Worm (Caenorhabditis elegans) whole organism, late embryonic: ENCODE measurements around the gene Y102A5C.2.

ENCODE experiments used
- C38D4.7 ChIP-seq: fragments of 200-800 bp; sonication (Bioruptor generic); optimal IDR thresholded peaks from 2 replicates; lab custom pipeline; 2018; ENCODE audit warnings: mild to moderate bottlenecking, missing genetic modification characterization, moderate library complexity, missing compliant biosample characterization
- K02D7.2 ChIP-seq: sonication (generic microtip); optimal IDR thresholded peaks from 2 replicates; lab custom pipeline; 2017; ENCODE audit warnings: mild to moderate bottlenecking, missing genetic modification characterization, missing compliant biosample characterization
- K09A11.1 ChIP-seq: sonication (generic microtip); optimal IDR thresholded peaks from 2 replicates; lab custom pipeline; 2017; ENCODE audit warnings: antibody characterized with exemption, mild to moderate bottlenecking, missing genetic modification characterization, missing compliant biosample characterization; ENCODE audit not compliant: insufficient read depth
- T23F11.4 ChIP-seq: fragments of 200-800 bp; sonication (Bioruptor generic); optimal IDR thresholded peaks from 2 replicates; lab custom pipeline; 2018; ENCODE audit warnings: mild to moderate bottlenecking, missing genetic modification characterization, missing compliant biosample characterization
- ama-1 ChIP-seq: fragments of 150-350 bp; optimal IDR thresholded peaks from 2 replicates; lab custom pipeline; 2014
- ceh-14 ChIP-seq: sonication (generic microtip); optimal IDR thresholded peaks from 2 replicates; lab custom pipeline; 2016; ENCODE audit warnings: missing genotype, missing genetic modification characterization, missing compliant biosample characterization
- ceh-19 ChIP-seq: fragments of 200-800 bp; sonication (Bioruptor generic); optimal IDR thresholded peaks from 2 replicates; lab custom pipeline; 2018; ENCODE audit warnings: mild to moderate bottlenecking, missing genetic modification characterization, missing compliant biosample characterization
- ceh-48 ChIP-seq: sonication (generic microtip); optimal IDR thresholded peaks from 2 replicates; lab custom pipeline; 2016; ENCODE audit warnings: missing genetic modification characterization, inconsistent platforms, missing compliant biosample characterization
- ceh-6 ChIP-seq: fragments of 200-800 bp; sonication (Bioruptor generic); optimal IDR thresholded peaks from 2 replicates; lab custom pipeline; 2018; ENCODE audit warnings: mild to moderate bottlenecking, missing genetic modification characterization, missing compliant biosample characterization
- che-1 ChIP-seq: sonication (generic microtip); optimal IDR thresholded peaks from 2 replicates; lab custom pipeline; 2016; ENCODE audit warnings: mild to moderate bottlenecking, missing genetic modification characterization, missing compliant biosample characterization
- dve-1 ChIP-seq: sonication (generic microtip); optimal IDR thresholded peaks from 2 replicates; lab custom pipeline; 2017; ENCODE audit warnings: antibody characterized with exemption, mild to moderate bottlenecking, missing genetic modification characterization, missing compliant biosample characterization
- elt-2 ChIP-seq: sonication (generic microtip); optimal IDR thresholded peaks from 2 replicates; lab custom pipeline; 2016; ENCODE audit warnings: missing genetic modification reagents, missing genetic modification characterization, missing compliant biosample characterization
- ets-4 ChIP-seq: sonication (generic microtip); optimal IDR thresholded peaks from 2 replicates; lab custom pipeline; 2016; ENCODE audit warnings: missing genetic modification characterization, missing compliant biosample characterization
- fkh-10 ChIP-seq: fragments of 150-350 bp; optimal IDR thresholded peaks from 2 replicates; lab custom pipeline; 2014; ENCODE audit warnings: missing biosample characterization, missing genetic modification reagents, missing genetic modification characterization
- hlh-30 ChIP-seq: sonication (generic microtip); optimal IDR thresholded peaks from 2 replicates; lab custom pipeline; 2017; ENCODE audit warnings: antibody characterized with exemption, missing genetic modification characterization, missing compliant biosample characterization; ENCODE audit not compliant: insufficient read depth
- hlh-8 ChIP-seq: sonication (generic microtip); optimal IDR thresholded peaks from 2 replicates; lab custom pipeline; 2016; ENCODE audit warnings: missing genotype, missing genetic modification characterization, missing compliant biosample characterization
- lim-6 ChIP-seq: sonication (generic microtip); optimal IDR thresholded peaks from 2 replicates; lab custom pipeline; 2016; ENCODE audit warnings: missing genetic modification characterization, missing compliant biosample characterization
- lin-11 ChIP-seq: fragments of 200-800 bp; sonication (Bioruptor generic); optimal IDR thresholded peaks from 2 replicates; lab custom pipeline; 2018; ENCODE audit warnings: mild to moderate bottlenecking, missing genetic modification characterization, missing compliant biosample characterization
- nhr-11 ChIP-seq: fragments of 150-350 bp; optimal IDR thresholded peaks from 2 replicates; lab custom pipeline; 2014; ENCODE audit warnings: missing biosample characterization, missing genetic modification characterization
- nhr-232 ChIP-seq: sonication (generic microtip); optimal IDR thresholded peaks from 2 replicates; lab custom pipeline; 2016; ENCODE audit warnings: missing genetic modification characterization, missing compliant biosample characterization
- odd-2 ChIP-seq: sonication (generic microtip); optimal IDR thresholded peaks from 2 replicates; lab custom pipeline; 2017; ENCODE audit warnings: antibody characterized with exemption, mild to moderate bottlenecking, missing genetic modification characterization, missing compliant biosample characterization
- pag-3 ChIP-seq: sonication (generic microtip); optimal IDR thresholded peaks from 2 replicates; lab custom pipeline; 2016; ENCODE audit warnings: missing compliant biosample characterization, missing genetic modification characterization, borderline replicate concordance
- pat-9 ChIP-seq: fragments of 200-800 bp; sonication (Bioruptor generic); optimal IDR thresholded peaks from 2 replicates; lab custom pipeline; 2018; ENCODE audit warnings: mild to moderate bottlenecking, missing genetic modification characterization, moderate library complexity, missing compliant biosample characterization
- pha-2 ChIP-seq: sonication (generic microtip); optimal IDR thresholded peaks from 2 replicates; lab custom pipeline; 2017; ENCODE audit warnings: mild to moderate bottlenecking, missing genetic modification characterization, missing compliant biosample characterization
- pros-1 ChIP-seq: fragments of 150-350 bp; optimal IDR thresholded peaks from 2 replicates; lab custom pipeline; 2014; ENCODE audit warnings: missing biosample characterization, missing genetic modification reagents, missing genetic modification characterization
- rnt-1 ChIP-seq: sonication (generic microtip); optimal IDR thresholded peaks from 2 replicates; lab custom pipeline; 2016; ENCODE audit warnings: missing genetic modification characterization, missing compliant biosample characterization
- sdc-2 ChIP-seq: sonication (generic microtip); optimal IDR thresholded peaks from 2 replicates; lab custom pipeline; 2016; ENCODE audit warnings: missing genotype, missing genetic modification characterization, missing compliant biosample characterization
- syd-9 ChIP-seq: sonication (generic microtip); optimal IDR thresholded peaks from 2 replicates; lab custom pipeline; 2016; ENCODE audit warnings: mild to moderate bottlenecking, missing genetic modification characterization, moderate library complexity, missing compliant biosample characterization
- tbx-2 ChIP-seq: sonication (generic microtip); optimal IDR thresholded peaks from 2 replicates; lab custom pipeline; 2016; ENCODE audit warnings: missing genetic modification characterization, missing compliant biosample characterization
- tbx-7 ChIP-seq: sonication (generic microtip); optimal IDR thresholded peaks from 2 replicates; lab custom pipeline; 2016; ENCODE audit warnings: missing genotype, missing genetic modification characterization, missing compliant biosample characterization
- ttx-3 ChIP-seq: sonication (generic microtip); optimal IDR thresholded peaks from 2 replicates; lab custom pipeline; 2016; ENCODE audit warnings: missing genetic modification reagents, missing genetic modification characterization, missing compliant biosample characterization
- unc-42 ChIP-seq: sonication (generic microtip); optimal IDR thresholded peaks from 2 replicates; lab custom pipeline; 2016; ENCODE audit warnings: missing genotype, missing genetic modification characterization, missing compliant biosample characterization
- unc-86 ChIP-seq: sonication (generic microtip); optimal IDR thresholded peaks from 2 replicates; lab custom pipeline; 2016; ENCODE audit warnings: missing genetic modification characterization, missing compliant biosample characterization
- zip-5 ChIP-seq: sonication (generic microtip); optimal IDR thresholded peaks from 2 replicates; lab custom pipeline; 2016; ENCODE audit warnings: missing genetic modification characterization, missing compliant biosample characterization
- ztf-16 ChIP-seq: sonication (generic microtip); optimal IDR thresholded peaks from 2 replicates; lab custom pipeline; 2017; ENCODE audit warnings: missing genetic modification characterization, missing compliant biosample characterization

Y102A5C.2 gene

DNA sequence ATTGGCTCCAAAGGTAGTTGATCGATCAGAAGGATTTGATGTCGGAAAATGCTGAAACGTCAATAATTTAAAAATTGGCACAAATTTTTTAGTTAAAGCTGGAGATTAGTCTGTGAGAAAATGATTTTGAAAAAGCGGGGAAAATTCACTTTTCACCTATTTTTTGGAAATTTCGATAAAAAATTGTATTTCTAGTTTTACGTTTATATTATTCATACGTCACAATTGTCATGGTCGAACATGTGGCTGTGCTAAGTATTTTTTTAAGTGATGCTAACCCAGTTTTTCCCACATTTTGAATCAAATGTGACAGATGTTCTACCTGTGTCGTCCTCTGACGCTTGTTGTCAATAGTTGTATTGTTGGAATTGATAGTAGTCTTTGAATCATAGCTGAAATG lies 39.0 kb upstream of the Y102A5C.2 start:
- TF ChIP-seq C38D4.7 (GFP tag; lab: Kevin White, UChicago) (no peak), ceh-14 (no peak), ceh-6 (GFP tag; lab: Kevin White, UChicago) (no peak), unc-86 (no peak), pag-3 (tag; lab: Kevin White, UChicago) (no peak), fkh-10 (no peak), pros-1 (tag; lab: Kevin White, UChicago) (no peak), pha-2 (no peak), zip-5 (tag; lab: Kevin White, UChicago) (no peak)

DNA sequence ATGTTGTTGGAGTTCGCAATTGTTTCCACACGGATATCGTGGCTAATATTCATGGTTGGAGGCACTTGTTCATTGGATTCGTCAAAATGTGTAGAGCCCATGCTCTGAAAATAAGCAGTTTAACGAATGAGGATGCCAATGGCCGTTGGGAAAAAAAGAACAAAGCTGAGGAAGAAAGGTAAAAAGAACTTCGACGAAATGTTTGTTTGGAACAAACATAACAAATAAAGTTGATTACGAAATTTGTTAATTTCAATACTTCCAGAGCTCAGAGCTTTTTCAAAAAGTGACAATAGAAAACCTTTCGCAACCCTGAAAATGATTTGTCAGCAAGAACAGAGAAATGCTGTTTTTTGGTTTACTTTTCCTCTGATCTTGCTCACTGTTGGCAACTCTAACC lies 38.5 kb upstream of the Y102A5C.2 start, which contains the start of gene F09C6.3:
Gene F09C6.3 (minus strand): TSS at position 101 of the 400 bp plus-strand sequence.
- no peak for TF ChIP-seq ama-1 (lab: Kevin White, UChicago)
- TF ChIP-seq nhr-232, result no peak
- TF ChIP-seq odd-2 (tag; lab: Kevin White, UChicago), result no peak
- TF ChIP-seq lim-6, result no peak
- TF ChIP-seq tbx-2, result no peak

DNA sequence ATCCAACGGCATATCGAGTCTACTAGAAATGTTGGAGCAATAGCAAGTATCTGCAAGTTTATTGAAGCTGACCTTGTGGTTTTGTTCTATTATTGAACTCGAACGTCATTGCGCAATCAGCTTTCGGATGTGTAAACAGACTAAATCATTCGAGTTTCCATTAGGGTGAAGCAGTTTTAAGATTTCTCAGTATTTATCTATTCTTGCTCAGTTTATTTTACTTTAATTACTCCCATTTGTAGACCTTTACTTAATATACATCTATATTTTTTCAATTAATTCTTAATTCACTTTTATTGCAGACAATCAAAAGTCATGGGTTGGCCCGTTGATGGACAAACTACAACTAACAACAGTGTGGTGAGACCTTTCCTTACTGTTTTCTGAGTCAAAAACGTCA lies 37.9 kb upstream of the Y102A5C.2 start, which contains the start of gene F09C6.14:
Gene F09C6.14 (plus strand): TSS at position 301 of the 400 bp plus-strand sequence.
- TF ChIP-seq ztf-16 (tag; lab: Kevin White, UChicago) (no peak), ets-4 (no peak), hlh-8 (no peak), tbx-7 (tag; lab: Kevin White, UChicago) (no peak), syd-9 (tag; lab: Kevin White, UChicago) (no peak)

ce11 chrV:16882260-16882918 lies 36.1 kb upstream of the Y102A5C.2 start, which contains the start of the genes F09C6.11 and F09C6.12:
Gene F09C6.11 (minus strand): TSS chrV:16882310.
Gene F09C6.12 (plus strand): TSS chrV:16882868.
- TF ChIP-seq lin-11 (tag; lab: Kevin White, UChicago) (no peak), sdc-2 (tag; lab: Kevin White, UChicago) (no peak), che-1 (tag; lab: Kevin White, UChicago) (no peak)

- no peak for TF ChIP-seq tbx-7 (tag; lab: Kevin White, UChicago)
- TF ChIP-seq ttx-3 (tag; lab: Kevin White, UChicago), result no peak
- TF ChIP-seq sdc-2 (tag; lab: Kevin White, UChicago), result no peak
- TF ChIP-seq elt-2 (tag; lab: Kevin White, UChicago), result no peak
- no peak for TF ChIP-seq ama-1 (lab: Kevin White, UChicago)
- no peak for TF ChIP-seq ceh-19
- no peak for TF ChIP-seq rnt-1
- TF ChIP-seq pha-2, result no peak
- no peak for TF ChIP-seq K02D7.2 (tag; lab: Kevin White, UChicago)
- no peak for TF ChIP-seq lin-11 (tag; lab: Kevin White, UChicago)
- TF ChIP-seq unc-42 (tag; lab: Kevin White, UChicago), result no peak
- TF ChIP-seq ceh-14, result no peak
- TF ChIP-seq nhr-232, result no peak
- no peak for TF ChIP-seq hlh-30 (tag; lab: Kevin White, UChicago)
- TF ChIP-seq T23F11.4 (GFP tag; lab: Kevin White, UChicago), result no peak
- TF ChIP-seq K09A11.1 (tag; lab: Kevin White, UChicago), result no peak
- TF ChIP-seq dve-1, result no peak
- TF ChIP-seq ceh-48, result no peak
- TF ChIP-seq pat-9 (tag; lab: Kevin White, UChicago), result no peak
- no peak for TF ChIP-seq nhr-11 (tag; lab: Kevin White, UChicago)
These were observed 33.8 kb upstream of the Y102A5C.2 start, which contains the start of gene F09C6.13 for ce11 chrV:16884744-16885143. Gene F09C6.13 (plus strand): TSS chrV:16885044.
